Worm (Caenorhabditis elegans) whole organism, young adult: ENCODE results near the gene F01D5.1.
A peak's percentile ranks its signal among the peaks of the same experiment; 100 is the strongest.

Source experiments
- B0261.1 ChIP-seq: sonication (generic microtip); optimal IDR thresholded peaks from 2 replicates; lab custom pipeline; 2016; ENCODE audit warnings: mild to moderate bottlenecking, missing genetic modification characterization, moderate library complexity, missing compliant biosample characterization
- B0336.3 ChIP-seq: fragments of 200-800 bp; sonication (Bioruptor generic); IDR thresholded peaks from 2 replicates; pipeline ENCODE4 v1.3.6; 2022; ENCODE audit warnings: missing genetic modification characterization, missing compliant biosample characterization
- D2030.7 ChIP-seq: fragments of 200-800 bp; sonication (Bioruptor generic); IDR thresholded peaks from 2 replicates; pipeline ENCODE4 v1.3.6; 2022; ENCODE audit warnings: missing genetic modification reagents, missing genetic modification characterization, missing compliant biosample characterization
- F23B12.7 ChIP-seq: sonication (generic microtip); optimal IDR thresholded peaks from 2 replicates; lab custom pipeline; 2017; ENCODE audit warnings: missing genetic modification characterization, mild to moderate bottlenecking, missing compliant biosample characterization, antibody characterized with exemption, moderate library complexity; ENCODE audit not compliant: insufficient read depth
- F39B2.1 ChIP-seq: fragments of 200-800 bp; sonication (Bioruptor generic); IDR thresholded peaks from 2 replicates; pipeline ENCODE4 v1.3.6; 2022; ENCODE audit warnings: missing genetic modification reagents, missing genetic modification characterization, missing compliant biosample characterization
- F55B11.4 ChIP-seq: sonication (generic microtip); optimal IDR thresholded peaks from 2 replicates; lab custom pipeline; 2016; ENCODE audit warnings: missing compliant biosample characterization, missing genetic modification characterization, borderline replicate concordance; ENCODE audit not compliant: insufficient read depth
- K11D2.4 ChIP-seq: fragments of 200-800 bp; sonication (Bioruptor generic); IDR thresholded peaks from 2 replicates; pipeline ENCODE4 v1.3.6; 2022; ENCODE audit warnings: missing genetic modification reagents, missing genetic modification characterization, missing compliant biosample characterization
- T07F8.4 ChIP-seq: sonication (generic microtip); optimal IDR thresholded peaks from 2 replicates; lab custom pipeline; 2016; ENCODE audit warnings: mild to moderate bottlenecking, missing genetic modification characterization, moderate library complexity, missing compliant biosample characterization
- T26A5.8 ChIP-seq: sonication (generic microtip); optimal IDR thresholded peaks from 2 replicates; lab custom pipeline; 2016; ENCODE audit warnings: missing genetic modification characterization, missing compliant biosample characterization
- Y53F4B.3 ChIP-seq: fragments of 200-800 bp; sonication (Bioruptor generic); IDR thresholded peaks from 2 replicates; pipeline ENCODE4 v1.3.6; 2022; ENCODE audit warnings: missing genetic modification reagents, missing genetic modification characterization, missing compliant biosample characterization
- Y53G8AR.9 ChIP-seq: fragments of 200-800 bp; sonication (Bioruptor generic); conservative IDR thresholded peaks from 2 replicates; pipeline ENCODE4 v1.3.6; 2022; ENCODE audit warnings: missing genetic modification reagents, missing genetic modification characterization, missing compliant biosample characterization
- Y95B8A.8 ChIP-seq: fragments of 200-800 bp; sonication (Bioruptor generic); IDR thresholded peaks from 2 replicates; pipeline ENCODE4 v1.3.6; 2022; ENCODE audit warnings: missing genetic modification reagents, missing genetic modification characterization, missing compliant biosample characterization
- athp-1 ChIP-seq: sonication (generic microtip); optimal IDR thresholded peaks from 2 replicates; lab custom pipeline; 2017; ENCODE audit warnings: mild to moderate bottlenecking, missing genetic modification characterization, missing compliant biosample characterization
- attf-6 ChIP-seq: fragments of 200-800 bp; sonication (Bioruptor generic); IDR thresholded peaks from 2 replicates; pipeline ENCODE4 v1.3.6; 2022; ENCODE audit warnings: missing genetic modification reagents, missing genetic modification characterization, missing compliant biosample characterization
- cebp-1 ChIP-seq, 2 experiments: fragments of 200-800 bp in 1 of 2; sonication (Bioruptor generic) in 1 of 2; sonication (generic microtip) in 1 of 2; IDR thresholded peaks in 1 of 2; optimal IDR thresholded peaks in 1 of 2; 2 replicates each; pipeline versions ENCODE4 v1.3.6 to Lab custom; 2017 to 2022; ENCODE audit warnings: missing compliant biosample characterization in 2 of 2, missing genetic modification characterization in 2 of 2, mild to moderate bottlenecking in 1 of 2, missing genetic modification reagents in 1 of 2, moderate library complexity in 1 of 2
- ceh-79 ChIP-seq: sonication (generic microtip); optimal IDR thresholded peaks from 2 replicates; lab custom pipeline; 2017; ENCODE audit warnings: mild to moderate bottlenecking, missing genetic modification characterization, missing compliant biosample characterization
- chd-7 ChIP-seq: sonication (generic microtip); optimal IDR thresholded peaks from 2 replicates; lab custom pipeline; 2016; ENCODE audit warnings: mild to moderate bottlenecking, missing genetic modification characterization, moderate library complexity, missing compliant biosample characterization
- egrh-3 ChIP-seq: fragments of 200-800 bp; sonication (Bioruptor generic); IDR thresholded peaks from 2 replicates; pipeline ENCODE4 v1.3.6; 2022; ENCODE audit warnings: missing genetic modification reagents, missing genetic modification characterization, missing compliant biosample characterization
- him-1 ChIP-seq: sonication (generic microtip); optimal IDR thresholded peaks from 2 replicates; lab custom pipeline; 2016; ENCODE audit warnings: missing genotype, missing genetic modification reagents, missing genetic modification characterization, missing compliant biosample characterization
- hlh-26 ChIP-seq: fragments of 200-800 bp; sonication (Bioruptor generic); conservative IDR thresholded peaks from 2 replicates; pipeline ENCODE4 v1.3.6; 2022; ENCODE audit warnings: missing genetic modification reagents, missing genetic modification characterization, missing compliant biosample characterization
- hmg-20 ChIP-seq: fragments of 200-800 bp; sonication (Bioruptor generic); IDR thresholded peaks from 2 replicates; pipeline ENCODE4 v1.3.6; 2022; ENCODE audit warnings: missing genetic modification reagents, missing genetic modification characterization, missing compliant biosample characterization
- hrde-1 ChIP-seq: sonication (generic microtip); optimal IDR thresholded peaks from 2 replicates; lab custom pipeline; 2016; ENCODE audit warnings: missing genetic modification characterization, mild to moderate bottlenecking, missing compliant biosample characterization, moderate library complexity, missing genotype, missing genetic modification reagents, borderline replicate concordance
- let-526 ChIP-seq: fragments of 200-800 bp; sonication (Bioruptor generic); IDR thresholded peaks from 2 replicates; pipeline ENCODE4 v1.3.6; 2022; ENCODE audit warnings: missing genetic modification reagents, missing genetic modification characterization, missing compliant biosample characterization
- lin-26 ChIP-seq: fragments of 200-800 bp; sonication (Bioruptor generic); IDR thresholded peaks from 2 replicates; pipeline ENCODE4 v1.3.6; 2022; ENCODE audit warnings: missing genetic modification reagents, missing genetic modification characterization, missing compliant biosample characterization
- lin-40 ChIP-seq: sonication (generic microtip); optimal IDR thresholded peaks from 2 replicates; lab custom pipeline; 2016; ENCODE audit warnings: missing genetic modification characterization, mild to moderate bottlenecking, missing compliant biosample characterization, missing genotype, missing genetic modification reagents
- madf-6 ChIP-seq: fragments of 200-800 bp; sonication (Bioruptor generic); IDR thresholded peaks from 2 replicates; pipeline ENCODE4 v1.3.6; 2022; ENCODE audit warnings: missing genetic modification reagents, missing genetic modification characterization, missing compliant biosample characterization
- madf-8 ChIP-seq: fragments of 200-800 bp; sonication (Bioruptor generic); conservative IDR thresholded peaks from 2 replicates; pipeline ENCODE4 v1.3.6; 2022; ENCODE audit warnings: missing genetic modification reagents, missing genetic modification characterization, missing compliant biosample characterization
- mcd-1 ChIP-seq: fragments of 200-800 bp; sonication (Bioruptor generic); IDR thresholded peaks from 2 replicates; pipeline ENCODE4 v1.3.6; 2022; ENCODE audit warnings: missing genetic modification reagents, missing genetic modification characterization, missing compliant biosample characterization
- mxl-1 ChIP-seq: sonication (generic microtip); optimal IDR thresholded peaks from 2 replicates; lab custom pipeline; 2016; ENCODE audit warnings: missing genetic modification characterization, missing compliant biosample characterization
- nhr-179 ChIP-seq: sonication (generic microtip); optimal IDR thresholded peaks from 2 replicates; lab custom pipeline; 2016; ENCODE audit warnings: mild to moderate bottlenecking, missing genetic modification characterization, missing compliant biosample characterization
- nhr-80 ChIP-seq: sonication (generic microtip); optimal IDR thresholded peaks from 2 replicates; lab custom pipeline; 2016; ENCODE audit warnings: missing genetic modification characterization, missing compliant biosample characterization
- nhr-90 ChIP-seq: sonication (generic microtip); optimal IDR thresholded peaks from 2 replicates; lab custom pipeline; 2016; ENCODE audit warnings: missing genotype, mild to moderate bottlenecking, missing genetic modification characterization, missing compliant biosample characterization
- snpc-1.3 ChIP-seq: sonication (generic microtip); optimal IDR thresholded peaks from 2 replicates; lab custom pipeline; 2017; ENCODE audit warnings: missing genetic modification characterization, mild to moderate bottlenecking, missing compliant biosample characterization, antibody characterized with exemption, moderate library complexity, missing genotype, missing genetic modification reagents; ENCODE audit not compliant: insufficient read depth
- snpc-3.4 ChIP-seq: sonication (generic microtip); optimal IDR thresholded peaks from 2 replicates; lab custom pipeline; 2017; ENCODE audit warnings: missing genetic modification characterization, mild to moderate bottlenecking, missing compliant biosample characterization, antibody characterized with exemption, moderate library complexity, missing genotype, missing genetic modification reagents
- unc-62 ChIP-seq: fragments of 150-350 bp; optimal IDR thresholded peaks from 2 replicates; lab custom pipeline; 2014; ENCODE audit warnings: missing biosample characterization, missing genetic modification reagents, missing genetic modification characterization
- xnd-1 ChIP-seq: sonication (generic microtip); optimal IDR thresholded peaks from 2 replicates; lab custom pipeline; 2016; ENCODE audit warnings: missing genotype, missing genetic modification reagents, missing genetic modification characterization, missing compliant biosample characterization
- zfh-2 ChIP-seq: fragments of 200-800 bp; sonication (Bioruptor generic); conservative IDR thresholded peaks from 2 replicates; pipeline ENCODE4 v1.3.6; 2022; ENCODE audit warnings: missing genetic modification reagents, missing genetic modification characterization, missing compliant biosample characterization

The F01D5.1 gene

DNA sequence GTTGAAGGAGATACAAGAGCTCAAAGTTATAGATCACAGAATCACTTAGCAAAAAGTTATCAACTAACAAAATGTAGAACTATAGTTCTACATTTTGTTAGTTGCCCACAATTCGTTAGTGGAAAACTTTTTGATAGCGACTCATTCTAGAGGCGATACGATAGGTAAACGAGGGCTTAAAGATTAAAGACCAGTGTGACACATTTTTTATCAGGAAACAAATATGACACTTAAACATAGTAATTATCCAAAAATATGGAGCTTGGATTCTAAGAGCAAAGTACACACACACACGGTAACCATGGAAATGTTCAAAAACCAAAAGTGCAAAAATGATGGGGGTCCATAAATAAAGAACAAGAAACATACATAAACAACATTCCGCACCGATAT is 42.4 kb upstream of the F01D5.1 start (continued):
- TF ChIP-seq athp-1 (tag; lab: Kevin White, UChicago) = no peak

- TF ChIP-seq nhr-80 (tag; lab: Kevin White, UChicago) (peak; percentile 1), attf-6 (GFP tag; lab: Robert Waterston, UW) (no peak)
Measured at ce11 chrII:14038331-14038730, 41.0 kb upstream of the F01D5.1 start.

DNA sequence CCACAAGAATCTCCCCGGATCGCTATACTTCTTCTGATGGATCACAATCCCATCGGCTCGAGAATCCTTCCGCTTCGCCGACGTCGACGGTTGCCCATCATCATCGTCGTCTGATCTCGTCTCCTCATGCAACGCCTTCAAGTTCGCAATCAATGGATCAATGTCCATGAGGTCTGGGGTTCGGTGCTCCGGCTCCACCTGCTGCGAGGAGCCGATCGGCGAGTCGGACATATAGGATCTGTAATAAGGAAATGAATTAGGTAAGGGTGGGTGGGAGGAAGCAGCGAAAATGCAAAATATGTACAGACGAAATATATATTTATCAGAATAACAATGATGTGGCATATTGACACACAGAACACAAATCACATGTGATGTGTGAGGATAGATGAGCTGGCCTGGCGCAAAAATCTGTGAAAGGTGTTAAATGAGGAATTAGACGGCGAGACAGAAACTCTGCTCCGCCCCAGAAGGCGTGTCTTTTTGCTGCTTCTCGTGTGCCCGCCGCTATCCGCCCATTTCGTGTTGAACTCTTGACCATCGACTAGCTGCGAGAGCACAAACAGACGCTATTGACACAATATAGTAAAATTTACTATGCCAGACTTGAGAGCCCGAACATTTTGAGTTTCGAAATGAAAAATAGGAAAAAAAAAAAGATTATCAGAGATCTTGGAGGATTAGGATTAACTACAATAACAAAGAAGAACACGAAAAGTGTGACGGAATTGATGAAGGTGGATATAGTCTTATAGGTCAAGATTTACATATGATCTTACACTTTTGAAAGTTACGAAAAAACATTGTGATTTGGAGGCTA is 40.3 kb upstream of the F01D5.1 start:
- TF ChIP-seq mcd-1 (GFP tag; lab: Robert Waterston, UW) (no peak), zfh-2 (peak; percentile 70), Y53F4B.3 (GFP tag; lab: Robert Waterston, UW) (no peak), K11D2.4 (GFP tag; lab: Robert Waterston, UW) (no peak), lin-26 (GFP tag; lab: Robert Waterston, UW) (no peak), Y95B8A.8 (GFP tag; lab: Robert Waterston, UW) (no peak)

DNA sequence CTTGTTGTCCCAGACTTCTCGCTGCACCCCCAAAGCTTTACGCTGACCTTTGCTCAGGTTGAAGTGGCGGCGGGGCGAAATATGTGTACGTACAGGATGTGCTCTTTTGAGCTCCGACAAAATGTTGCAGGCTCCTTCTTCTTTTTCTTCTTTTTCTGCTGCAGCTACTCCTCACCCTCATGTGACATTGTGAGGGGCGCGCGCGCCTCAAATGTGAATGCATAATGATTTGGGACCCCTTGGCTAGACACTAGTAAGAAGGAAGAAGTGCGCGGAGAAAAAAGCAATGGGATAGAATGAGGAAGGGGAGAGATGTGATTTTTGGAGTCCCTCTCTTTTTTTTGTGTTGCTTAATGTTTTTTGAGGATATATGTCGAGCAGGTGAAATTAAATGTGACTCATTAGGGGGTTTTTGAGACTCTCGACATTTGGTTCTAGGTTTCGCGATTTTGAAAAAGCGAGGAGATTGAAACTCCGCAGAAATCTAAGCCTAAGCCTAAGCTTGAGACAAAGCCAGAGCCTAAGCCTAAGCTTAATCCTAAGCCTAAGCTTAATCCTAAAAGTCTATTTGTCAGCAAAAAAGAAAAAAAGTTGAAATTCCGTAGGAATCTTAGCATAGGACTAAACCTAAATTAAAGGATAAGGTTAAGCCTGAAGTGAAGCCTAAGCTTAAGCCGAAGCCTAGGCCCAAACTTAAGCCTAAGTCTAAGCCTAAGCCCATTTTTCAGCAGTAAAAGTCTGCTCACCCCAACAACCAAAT is 39.5 kb upstream of the F01D5.1 start:
- no peak for TF ChIP-seq xnd-1 (tag; lab: Kevin White, UChicago)
- no peak for TF ChIP-seq hmg-20 (GFP tag; lab: Robert Waterston, UW)
- TF ChIP-seq F39B2.1 (GFP tag; lab: Robert Waterston, UW) = no peak
- TF ChIP-seq cebp-1 (GFP tag; IDR thresholded peaks at IDR 0.05; lab: Robert Waterston, UW) = no peak
- TF ChIP-seq cebp-1 (tag; optimal IDR thresholded peaks at IDR 0.05; lab: Kevin White, UChicago) = peak; percentile 23
- TF ChIP-seq madf-6 (GFP tag; lab: Robert Waterston, UW) = peak; percentile 12; the same call in 1 of the 2 replicates
- TF ChIP-seq mcd-1 (GFP tag; lab: Robert Waterston, UW) = peak; percentile 11; the same call in 1 of the 2 replicates
- 0 out of 2 replicates have a peak, but pooled peaks have one; percentile 46 for TF ChIP-seq zfh-2
- no peak for TF ChIP-seq D2030.7
- no peak for TF ChIP-seq ceh-79 (tag; lab: Kevin White, UChicago)

- TF ChIP-seq nhr-80 (tag; lab: Kevin White, UChicago) = no peak
- TF ChIP-seq F23B12.7 (tag; lab: Kevin White, UChicago) = no peak
- TF ChIP-seq mxl-1 (tag; lab: Kevin White, UChicago) = no peak
- TF ChIP-seq B0336.3 (GFP tag; lab: Robert Waterston, UW) = no peak
- TF ChIP-seq nhr-90 (tag; lab: Kevin White, UChicago) = no peak
- TF ChIP-seq snpc-3.4 = no peak
- TF ChIP-seq egrh-3 (GFP tag; lab: Robert Waterston, UW) = peak; percentile 12; the same call in 1 of the 2 replicates
- peak; percentile 4; the same call in 1 of the 2 replicates for TF ChIP-seq let-526 (GFP tag; lab: Robert Waterston, UW)
- no peak for TF ChIP-seq hmg-20 (GFP tag; lab: Robert Waterston, UW)
- no peak for TF ChIP-seq madf-8
- no peak for TF ChIP-seq T07F8.4 (tag; lab: Kevin White, UChicago)
- TF ChIP-seq B0261.1 (tag; lab: Kevin White, UChicago) = no peak
- TF ChIP-seq zfh-2 = peak; percentile 72
- TF ChIP-seq snpc-1.3 (tag; lab: Kevin White, UChicago) = no peak
- TF ChIP-seq Y53G8AR.9 (GFP tag; lab: Robert Waterston, UW) = no peak
- no peak for TF ChIP-seq lin-40 (tag; lab: Kevin White, UChicago)
- no peak for TF ChIP-seq hrde-1 (tag; lab: Kevin White, UChicago)
- TF ChIP-seq hlh-26 (GFP tag; lab: Robert Waterston, UW) = no peak
- no peak for TF ChIP-seq nhr-179 (tag; lab: Kevin White, UChicago)
- TF ChIP-seq unc-62 = no peak
- TF ChIP-seq chd-7 (tag; lab: Kevin White, UChicago) = no peak
- TF ChIP-seq T26A5.8 = no peak
- TF ChIP-seq him-1 (tag; lab: Kevin White, UChicago) = no peak
- no peak for TF ChIP-seq lin-26 (GFP tag; lab: Robert Waterston, UW)
- no peak for TF ChIP-seq F55B11.4 (tag; lab: Kevin White, UChicago)
- no peak for TF ChIP-seq F39B2.1 (GFP tag; lab: Robert Waterston, UW)
Measured at ce11 chrII:14034559-14034958, 37.2 kb upstream of the F01D5.1 start.
